Fruit fly (Drosophila melanogaster): ENCODE results near the gene Dup99B.

Gene Dup99B

dm6 chr3R:29675333-29675732 lies 39.8 kb downstream of the Dup99B start, which contains the start of the genes Bub3 and Cap-D2:
Bub3 (minus strand) TSS chr3R:29675421.
Cap-D2 (plus strand) TSS chr3R:29675651.
- TF ChIP-seq gl (tag; optimal IDR thresholded peaks at IDR 0.05) (no peak), CG8301 (tag; optimal IDR thresholded peaks at IDR 0.05) (no peak), CG10348 (GFP tag; IDR thresholded peaks at IDR 0.05) (no peak), D1 (tag; optimal IDR thresholded peaks at IDR 0.05) (no peak), CG15710 (tag; optimal IDR thresholded peaks at IDR 0.05) (peak; percentile 55), CG8159 (tag; optimal IDR thresholded peaks at IDR 0.05) (peak; percentile 54), fd96Ca (GFP tag; IDR thresholded peaks at IDR 0.05) (peak; percentile 60; the same call in 2 of the 3 replicates), EcR (GFP tag; optimal IDR thresholded peaks at IDR 0.05) (no peak), Pif1B (GFP tag; optimal IDR thresholded peaks at IDR 0.05) (no peak), CG34367 (tag; optimal IDR thresholded peaks at IDR 0.05) (peak; percentile 27), CG14655 (GFP tag; optimal IDR thresholded peaks at IDR 0.05) (no peak), Pif1A (GFP tag; optimal IDR thresholded peaks at IDR 0.05) (no peak), Snoo (tag; optimal IDR thresholded peaks at IDR 0.05) (no peak), CG13204 (GFP tag; optimal IDR thresholded peaks at IDR 0.05) (no peak), rn (GFP tag; IDR thresholded peaks at IDR 0.05) (no peak), CG17806 (tag; optimal IDR thresholded peaks at IDR 0.05) (peak; percentile 60), CG9948 (tag; optimal IDR thresholded peaks at IDR 0.05) (peak; percentile 47), CG32121 (GFP tag; IDR thresholded peaks at IDR 0.05) (peak; percentile 64), CG12605 (GFP tag; IDR thresholded peaks at IDR 0.05) (no peak), CG4496 (GFP tag; IDR thresholded peaks at IDR 0.05) (peak; percentile 64; the same call in 1 of the 3 replicates), Ets98B (GFP tag; IDR thresholded peaks at IDR 0.05) (peak; percentile 72; the same call in 1 of the 2 replicates)

DNA sequence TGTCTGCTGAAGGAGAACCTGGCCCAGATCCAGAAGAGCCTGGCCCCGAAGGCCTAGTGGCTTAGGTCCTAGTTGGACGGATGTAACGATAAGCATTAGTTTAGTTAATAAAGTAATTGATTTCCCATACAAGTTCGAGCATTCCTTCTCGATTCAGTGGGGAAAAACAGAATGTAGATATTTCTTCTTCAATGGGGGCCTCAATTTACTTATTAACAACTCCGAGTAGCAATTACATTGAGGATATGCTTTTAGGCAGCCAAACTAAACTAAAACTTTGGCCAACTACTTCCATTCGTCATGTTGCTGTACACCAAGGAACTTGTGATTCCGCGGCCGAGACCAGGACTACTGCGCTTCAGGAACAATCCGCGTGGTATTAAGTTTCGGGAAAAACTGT lies 43.0 kb downstream of the Dup99B start, which contains the start of gene ppk19:
ppk19 (plus strand) TSS at position 301 of the 400 bp plus-strand sequence.
- TF ChIP-seq CG8159 (tag; optimal IDR thresholded peaks at IDR 0.05) (no peak), CG8301 (tag; optimal IDR thresholded peaks at IDR 0.05) (no peak), fd96Ca (GFP tag; IDR thresholded peaks at IDR 0.05) (no peak), Pif1B (GFP tag; optimal IDR thresholded peaks at IDR 0.05) (no peak), CG4496 (GFP tag; IDR thresholded peaks at IDR 0.05) (no peak), CG34367 (tag; optimal IDR thresholded peaks at IDR 0.05) (no peak), Pif1A (GFP tag; optimal IDR thresholded peaks at IDR 0.05) (no peak), CG15710 (tag; optimal IDR thresholded peaks at IDR 0.05) (no peak), CG14655 (GFP tag; optimal IDR thresholded peaks at IDR 0.05) (no peak), CG32121 (GFP tag; IDR thresholded peaks at IDR 0.05) (no peak), Ets98B (GFP tag; IDR thresholded peaks at IDR 0.05) (no peak), CG17806 (tag; optimal IDR thresholded peaks at IDR 0.05) (no peak), CG13204 (GFP tag; optimal IDR thresholded peaks at IDR 0.05) (no peak), D1 (tag; optimal IDR thresholded peaks at IDR 0.05) (no peak), EcR (GFP tag; optimal IDR thresholded peaks at IDR 0.05) (no peak), gl (tag; optimal IDR thresholded peaks at IDR 0.05) (no peak), CG9948 (tag; optimal IDR thresholded peaks at IDR 0.05) (no peak)

DNA sequence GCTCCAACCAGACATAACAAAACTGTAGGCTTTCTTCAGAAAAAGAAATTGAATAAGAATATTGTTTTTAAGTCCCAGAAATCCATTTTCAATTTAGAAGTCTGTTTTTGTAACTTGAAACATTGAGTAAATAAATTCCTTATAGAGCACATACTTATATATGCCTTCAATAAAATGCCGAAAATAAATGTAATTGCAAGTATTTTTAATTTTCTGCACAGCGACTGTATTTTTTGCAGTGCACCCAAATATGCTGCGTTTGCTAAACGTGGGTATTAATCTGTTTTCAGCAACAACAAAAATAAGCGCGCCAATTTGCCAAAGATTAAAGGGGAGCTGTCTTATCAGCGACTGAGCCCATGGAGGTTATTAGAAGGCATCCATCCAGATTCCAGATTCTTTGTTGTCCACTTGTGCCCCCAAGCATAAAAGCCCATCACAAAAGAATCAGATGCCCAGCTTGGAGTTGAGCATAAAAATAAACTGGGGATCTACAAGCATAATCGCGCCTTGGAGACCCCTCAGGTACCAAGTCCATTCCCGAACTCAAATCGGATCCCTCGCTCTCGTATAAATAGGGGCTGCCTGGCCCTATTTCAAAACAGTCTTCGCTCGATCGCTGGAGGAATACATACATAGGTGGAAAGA lies 44.0 kb downstream of the Dup99B start, which contains the start of gene Obp99a:
Obp99a (plus strand) TSS at position 598 of the 648 bp plus-strand sequence.
- TF ChIP-seq fd96Ca (GFP tag; IDR thresholded peaks at IDR 0.05) (no peak), Pif1A (GFP tag; optimal IDR thresholded peaks at IDR 0.05) (no peak), CG8301 (tag; optimal IDR thresholded peaks at IDR 0.05) (no peak), CG17806 (tag; optimal IDR thresholded peaks at IDR 0.05) (no peak), CG12605 (GFP tag; IDR thresholded peaks at IDR 0.05) (no peak), CG34367 (tag; optimal IDR thresholded peaks at IDR 0.05) (no peak), rn (GFP tag; IDR thresholded peaks at IDR 0.05) (no peak), EcR (GFP tag; optimal IDR thresholded peaks at IDR 0.05) (no peak), CG13204 (GFP tag; optimal IDR thresholded peaks at IDR 0.05) (no peak), gl (tag; optimal IDR thresholded peaks at IDR 0.05) (no peak), Snoo (tag; optimal IDR thresholded peaks at IDR 0.05) (no peak), CG9948 (tag; optimal IDR thresholded peaks at IDR 0.05) (no peak), CG15710 (tag; optimal IDR thresholded peaks at IDR 0.05) (no peak), D1 (tag; optimal IDR thresholded peaks at IDR 0.05) (no peak), CG10348 (GFP tag; IDR thresholded peaks at IDR 0.05) (no peak), Ets98B (GFP tag; IDR thresholded peaks at IDR 0.05) (no peak)

- TF ChIP-seq D1 (tag; optimal IDR thresholded peaks at IDR 0.05) (no peak), gl (tag; optimal IDR thresholded peaks at IDR 0.05) (no peak), rn (GFP tag; IDR thresholded peaks at IDR 0.05) (no peak), CG14655 (GFP tag; optimal IDR thresholded peaks at IDR 0.05) (no peak), CG15710 (tag; optimal IDR thresholded peaks at IDR 0.05) (no peak), Snoo (tag; optimal IDR thresholded peaks at IDR 0.05) (no peak), CG13204 (GFP tag; optimal IDR thresholded peaks at IDR 0.05) (no peak), CG10348 (GFP tag; IDR thresholded peaks at IDR 0.05) (no peak), CG4496 (GFP tag; IDR thresholded peaks at IDR 0.05) (no peak), CG8159 (tag; optimal IDR thresholded peaks at IDR 0.05) (no peak), CG8301 (tag; optimal IDR thresholded peaks at IDR 0.05) (no peak), CG9948 (tag; optimal IDR thresholded peaks at IDR 0.05) (no peak), CG32121 (GFP tag; IDR thresholded peaks at IDR 0.05) (no peak), CG34367 (tag; optimal IDR thresholded peaks at IDR 0.05) (no peak), CG17806 (tag; optimal IDR thresholded peaks at IDR 0.05) (no peak), EcR (GFP tag; optimal IDR thresholded peaks at IDR 0.05) (no peak)
Measured at dm6 chr3R:29668777-29669176, 46.4 kb downstream of the Dup99B start, which contains the start of the genes ppk20 and ppk30. ppk20 (minus strand) TSS chr3R:29668877. ppk30 (plus strand) TSS chr3R:29669149.
